Fruit fly (Drosophila melanogaster): ENCODE data around the gene CG3625.
A peak's percentile ranks its signal among the peaks of the same experiment; 100 is the strongest.

Gene CG3625

dm6 chr2L:271553-271952 is 20.0 kb downstream of the CG3625 start, which contains the start of gene Dus1:
Gene Dus1, minus strand, starts transcription at chr2L:271744.
- TF ChIP-seq dsf (GFP tag; optimal IDR thresholded peaks at IDR 0.05; ENCODE audit: borderline replicate concordance): no peak
- TF ChIP-seq sage (GFP tag; optimal IDR thresholded peaks at IDR 0.05): no peak
- TF ChIP-seq ey (GFP tag; optimal IDR thresholded peaks at IDR 0.05): no peak
- no peak for TF ChIP-seq Hr83 (GFP tag; optimal IDR thresholded peaks at IDR 0.05; ENCODE audit: poor library complexity, severe bottlenecking)
- TF ChIP-seq Jra (GFP tag; optimal IDR thresholded peaks at IDR 0.05): no peak
- TF ChIP-seq Dif (GFP tag; optimal IDR thresholded peaks at IDR 0.05; ENCODE audit: partially characterized antibody): no peak
- no peak for TF ChIP-seq psq (GFP tag; optimal IDR thresholded peaks at IDR 0.05)
- TF ChIP-seq Abd-B (GFP tag; optimal IDR thresholded peaks at IDR 0.05): no peak
- TF ChIP-seq tai (GFP tag; optimal IDR thresholded peaks at IDR 0.05): no peak
- TF ChIP-seq Mio (GFP tag; optimal IDR thresholded peaks at IDR 0.05): no peak
- TF ChIP-seq Rel (GFP tag; optimal IDR thresholded peaks at IDR 0.05): no peak
- TF ChIP-seq Rel (tag; optimal IDR thresholded peaks at IDR 0.05): no peak

DNA sequence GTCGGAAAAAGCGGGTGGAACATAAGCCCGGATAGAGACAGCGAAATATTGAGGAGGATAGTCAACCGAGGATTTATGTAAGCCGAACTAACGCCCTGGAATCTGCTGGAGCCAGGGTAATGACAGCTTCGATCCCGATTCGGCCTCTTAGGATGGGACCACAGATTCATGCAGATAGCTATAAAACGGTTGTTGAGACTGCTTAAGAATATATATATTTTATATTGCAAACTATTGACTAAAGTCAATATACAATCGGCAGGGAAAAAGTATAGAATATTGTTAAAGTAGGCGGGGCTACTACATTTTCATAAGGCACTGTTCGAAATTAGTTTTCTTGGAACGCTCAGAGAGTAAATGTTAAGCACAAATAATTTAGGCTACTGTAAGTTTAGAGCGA is 22.8 kb downstream of the CG3625 start, which contains the start of gene CG3345:
TSS of gene CG3345 (plus strand) at position 301 of the 400 bp plus-strand sequence.
- no peak for TF ChIP-seq sv (GFP tag; optimal IDR thresholded peaks at IDR 0.05)
- TF ChIP-seq h (GFP tag; optimal IDR thresholded peaks at IDR 0.05): no peak
- no peak for TF ChIP-seq dmrt93B (GFP tag; optimal IDR thresholded peaks at IDR 0.05)
- no peak for TF ChIP-seq Abd-B (GFP tag; optimal IDR thresholded peaks at IDR 0.05)
- no peak for TF ChIP-seq CrebA (GFP tag; optimal IDR thresholded peaks at IDR 0.05; ENCODE audit: borderline replicate concordance)
- TF ChIP-seq sage (GFP tag; optimal IDR thresholded peaks at IDR 0.05): no peak
- TF ChIP-seq br (GFP tag; optimal IDR thresholded peaks at IDR 0.05): no peak
- no peak for TF ChIP-seq ey (GFP tag; optimal IDR thresholded peaks at IDR 0.05)
- no peak for TF ChIP-seq Dfd (GFP tag; optimal IDR thresholded peaks at IDR 0.05)
- TF ChIP-seq Rel (GFP tag; optimal IDR thresholded peaks at IDR 0.05): no peak
- no peak for TF ChIP-seq Rel (tag; optimal IDR thresholded peaks at IDR 0.05)
- no peak for TF ChIP-seq N (GFP tag; optimal IDR thresholded peaks at IDR 0.05)
- TF ChIP-seq psq (GFP tag; optimal IDR thresholded peaks at IDR 0.05): no peak
- no peak for TF ChIP-seq tai (GFP tag; optimal IDR thresholded peaks at IDR 0.05)
- TF ChIP-seq rgr (GFP tag; optimal IDR thresholded peaks at IDR 0.05): no peak
- no peak for TF ChIP-seq Jra (GFP tag; optimal IDR thresholded peaks at IDR 0.05)
- TF ChIP-seq foxo (GFP tag; optimal IDR thresholded peaks at IDR 0.05): no peak
- no peak for TF ChIP-seq fru (GFP tag; optimal IDR thresholded peaks at IDR 0.05)
- TF ChIP-seq Dif (GFP tag; optimal IDR thresholded peaks at IDR 0.05; ENCODE audit: partially characterized antibody): no peak
- no peak for TF ChIP-seq dl (GFP tag; optimal IDR thresholded peaks at IDR 0.05; ENCODE audit: insufficient read depth in 1 of 2, partially characterized antibody in 2 of 2)

DNA sequence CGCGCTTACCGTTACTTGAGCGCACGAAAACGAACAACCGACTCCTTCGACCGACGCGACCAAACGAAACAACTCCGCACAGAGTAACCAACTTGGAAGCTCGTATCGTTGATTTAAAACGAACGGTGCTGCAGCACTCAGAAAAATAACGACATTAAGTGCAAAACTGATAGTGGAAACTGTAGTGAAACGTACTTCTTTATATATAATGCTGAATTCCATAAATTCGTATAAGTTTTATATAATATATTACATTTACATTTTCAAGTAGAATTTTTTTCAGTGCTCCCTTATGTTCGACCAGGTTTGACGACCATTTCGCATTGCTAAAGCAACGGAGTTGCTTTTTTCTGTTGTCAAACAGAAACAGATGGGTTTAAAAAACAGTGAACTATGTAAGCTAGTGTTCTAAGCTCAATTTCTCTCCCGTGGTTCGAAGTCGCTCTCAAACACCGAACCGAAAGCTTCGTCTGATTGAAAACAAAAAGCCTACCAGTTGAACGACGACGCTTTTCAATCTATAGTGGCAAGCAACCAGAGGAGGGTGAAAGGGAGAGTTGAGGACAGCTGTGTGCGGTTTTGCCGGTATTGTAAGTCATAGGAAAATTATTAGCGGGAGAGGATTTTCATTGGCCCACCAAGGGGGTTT is 24.0 kb downstream of the CG3625 start, which contains the start of gene CG17075:
TSS of gene CG17075 (minus strand) at position 65 of the 649 bp plus-strand sequence.
- TF ChIP-seq usp (GFP tag; optimal IDR thresholded peaks at IDR 0.05) (no peak), brk (GFP tag; optimal IDR thresholded peaks at IDR 0.05) (no peak), Mio (GFP tag; optimal IDR thresholded peaks at IDR 0.05) (no peak), ey (GFP tag; optimal IDR thresholded peaks at IDR 0.05) (peak; percentile 61), dl (GFP tag; optimal IDR thresholded peaks at IDR 0.05; ENCODE audit: insufficient read depth in 1 of 2, partially characterized antibody in 2 of 2) (no peak), Vsx2 (GFP tag; optimal IDR thresholded peaks at IDR 0.05; ENCODE audit: partially characterized antibody) (no peak), tai (GFP tag; optimal IDR thresholded peaks at IDR 0.05) (no peak), sage (GFP tag; optimal IDR thresholded peaks at IDR 0.05) (no peak), Hr83 (GFP tag; optimal IDR thresholded peaks at IDR 0.05; ENCODE audit: poor library complexity, severe bottlenecking) (no peak), CG32264 (GFP tag; optimal IDR thresholded peaks at IDR 0.05) (no peak), sv (GFP tag; optimal IDR thresholded peaks at IDR 0.05) (peak; percentile 93), Hr78 (GFP tag; optimal IDR thresholded peaks at IDR 0.05) (no peak), psq (GFP tag; optimal IDR thresholded peaks at IDR 0.05) (peak; percentile 80), dsf (GFP tag; optimal IDR thresholded peaks at IDR 0.05; ENCODE audit: borderline replicate concordance) (no peak), Hnf4 (GFP tag; optimal IDR thresholded peaks at IDR 0.05) (no peak), N (GFP tag; optimal IDR thresholded peaks at IDR 0.05) (no peak), Jra (GFP tag; optimal IDR thresholded peaks at IDR 0.05) (no peak), dmrt93B (GFP tag; optimal IDR thresholded peaks at IDR 0.05) (no peak), br (GFP tag; optimal IDR thresholded peaks at IDR 0.05) (no peak), Dfd (GFP tag; optimal IDR thresholded peaks at IDR 0.05) (no peak), lola (GFP tag; optimal IDR thresholded peaks at IDR 0.05) (no peak), Rel (GFP tag; optimal IDR thresholded peaks at IDR 0.05) (no peak), Rel (tag; optimal IDR thresholded peaks at IDR 0.05) (no peak), Sp1 (GFP tag; optimal IDR thresholded peaks at IDR 0.05) (peak; percentile 81), h (GFP tag; optimal IDR thresholded peaks at IDR 0.05) (peak; percentile 89), Abd-B (GFP tag; optimal IDR thresholded peaks at IDR 0.05) (no peak), rgr (GFP tag; optimal IDR thresholded peaks at IDR 0.05) (peak; percentile 85), fru (GFP tag; optimal IDR thresholded peaks at IDR 0.05) (peak; percentile 86), pan (optimal IDR thresholded peaks at IDR 0.05) (no peak), CrebA (GFP tag; optimal IDR thresholded peaks at IDR 0.05; ENCODE audit: borderline replicate concordance) (no peak), CG9705 (GFP tag; optimal IDR thresholded peaks at IDR 0.05) (peak; percentile 18), foxo (GFP tag; optimal IDR thresholded peaks at IDR 0.05) (peak in 1 of 2 experiments; percentile 92), woc (GFP tag; optimal IDR thresholded peaks at IDR 0.05) (peak; percentile 38), HLH106 (tag; optimal IDR thresholded peaks at IDR 0.05) (peak; percentile 76), GATAd (GFP tag; optimal IDR thresholded peaks at IDR 0.05) (no peak), Dif (GFP tag; optimal IDR thresholded peaks at IDR 0.05; ENCODE audit: partially characterized antibody) (no peak), jim (GFP tag; optimal IDR thresholded peaks at IDR 0.05) (no peak), OdsH (GFP tag; optimal IDR thresholded peaks at IDR 0.05) (peak; percentile 85), Myc (optimal IDR thresholded peaks at IDR 0.05) (no peak)

Data from whole organism, wandering third instar larva.